Worm (Caenorhabditis elegans) whole organism, L2 larva: ENCODE measurements around the gene txt-3.

Experiments used
- aly-2 ChIP-seq: fragments of 150-350 bp; optimal IDR thresholded peaks from 2 replicates; lab custom pipeline; 2014; ENCODE audit warnings: missing biosample characterization, missing genetic modification characterization
- ama-1 ChIP-seq: fragments of 150-350 bp; optimal IDR thresholded peaks from 2 replicates; lab custom pipeline; 2018; ENCODE audit warnings: inconsistent platforms
- lin-11 ChIP-seq: fragments of 150-350 bp; sonication (generic microtip); optimal IDR thresholded peaks from 2 replicates; lab custom pipeline; 2014; ENCODE audit warnings: missing biosample characterization, missing genetic modification characterization, inconsistent platforms, mixed read lengths
- nhr-23 ChIP-seq: fragments of 150-350 bp; optimal IDR thresholded peaks from 2 replicates; lab custom pipeline; 2014; ENCODE audit warnings: missing biosample characterization, missing genetic modification reagents, missing genetic modification characterization
- peb-1 ChIP-seq: fragments of 150-350 bp; optimal IDR thresholded peaks from 2 replicates; lab custom pipeline; 2014; ENCODE audit warnings: missing biosample characterization, missing genetic modification characterization
- skn-1 ChIP-seq: sonication (generic microtip); optimal IDR thresholded peaks from 2 replicates; lab custom pipeline; 2017; ENCODE audit warnings: missing biosample characterization, missing genetic modification characterization
- snpc-4 ChIP-seq: fragments of 150-350 bp; optimal IDR thresholded peaks from 2 replicates; lab custom pipeline; 2014; ENCODE audit warnings: missing biosample characterization, missing genetic modification characterization
- unc-39 ChIP-seq: fragments of 150-350 bp; optimal IDR thresholded peaks from 2 replicates; lab custom pipeline; 2014; ENCODE audit warnings: missing biosample characterization, missing genetic modification characterization

DNA sequence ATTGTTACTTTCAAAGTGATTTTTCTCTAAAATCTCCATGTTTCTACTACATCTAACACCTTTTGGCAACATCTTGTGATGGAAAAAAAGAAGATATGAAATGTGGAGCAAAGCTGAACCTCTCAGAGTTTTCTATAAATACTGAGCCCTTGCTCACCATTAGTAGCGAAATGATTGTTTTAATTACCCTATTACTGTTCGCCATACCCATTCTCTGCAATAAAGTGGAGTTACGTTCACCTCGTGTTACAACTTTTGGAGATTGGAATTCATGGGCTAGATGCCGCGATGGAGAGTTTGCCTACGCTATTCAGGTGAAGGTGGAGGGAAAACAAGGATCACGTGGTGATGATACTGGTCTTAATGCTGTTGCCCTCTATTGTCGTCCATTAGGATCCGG lies at the start of gene txt-3:
- no peak for TF ChIP-seq aly-2
- no peak for TF ChIP-seq lin-11 (tag; lab: Kevin White, UChicago)
- TF ChIP-seq ama-1 (lab: Kevin White, UChicago) = no peak
- no peak for TF ChIP-seq peb-1
- no peak for TF ChIP-seq skn-1
- no peak for TF ChIP-seq unc-39 (tag; lab: Kevin White, UChicago)
- TF ChIP-seq nhr-23 = no peak
- TF ChIP-seq snpc-4 (tag; lab: Kevin White, UChicago) = no peak
